Worm (Caenorhabditis elegans) whole organism, late embryonic: ENCODE results near the gene Y55F3AM.5.

Source experiments
- C08G9.2 ChIP-seq: sonication (generic microtip); optimal IDR thresholded peaks from 2 replicates; lab custom pipeline; 2016; ENCODE audit warnings: mild to moderate bottlenecking, missing genetic modification characterization, moderate library complexity, missing compliant biosample characterization
- F13H6.1 ChIP-seq: sonication (generic microtip); optimal IDR thresholded peaks from 2 replicates; lab custom pipeline; 2016; ENCODE audit warnings: missing genetic modification characterization, missing compliant biosample characterization
- ceh-2 ChIP-seq: sonication (generic microtip); optimal IDR thresholded peaks from 2 replicates; lab custom pipeline; 2016; ENCODE audit warnings: missing genotype, missing genetic modification characterization, missing compliant biosample characterization
- che-1 ChIP-seq: sonication (generic microtip); optimal IDR thresholded peaks from 2 replicates; lab custom pipeline; 2016; ENCODE audit warnings: mild to moderate bottlenecking, missing genetic modification characterization, missing compliant biosample characterization
- dve-1 ChIP-seq: sonication (generic microtip); optimal IDR thresholded peaks from 2 replicates; lab custom pipeline; 2017; ENCODE audit warnings: antibody characterized with exemption, mild to moderate bottlenecking, missing genetic modification characterization, missing compliant biosample characterization
- ets-4 ChIP-seq: sonication (generic microtip); optimal IDR thresholded peaks from 2 replicates; lab custom pipeline; 2016; ENCODE audit warnings: missing genetic modification characterization, missing compliant biosample characterization
- fkh-10 ChIP-seq: fragments of 150-350 bp; optimal IDR thresholded peaks from 2 replicates; lab custom pipeline; 2014; ENCODE audit warnings: missing biosample characterization, missing genetic modification reagents, missing genetic modification characterization
- gmeb-2 ChIP-seq: sonication (generic microtip); optimal IDR thresholded peaks from 2 replicates; lab custom pipeline; 2016; ENCODE audit warnings: missing genetic modification characterization, inconsistent platforms, missing compliant biosample characterization
- odd-2 ChIP-seq: sonication (generic microtip); optimal IDR thresholded peaks from 2 replicates; lab custom pipeline; 2017; ENCODE audit warnings: antibody characterized with exemption, mild to moderate bottlenecking, missing genetic modification characterization, missing compliant biosample characterization
- pha-4 ChIP-seq: fragments of 150-350 bp; optimal IDR thresholded peaks from 2 replicates; lab custom pipeline; 2018; ENCODE audit warnings: missing biosample characterization, missing genetic modification reagents, missing genetic modification characterization
- unc-55 ChIP-seq: sonication (generic microtip); optimal IDR thresholded peaks from 2 replicates; lab custom pipeline; 2017; ENCODE audit warnings: missing biosample characterization, missing genetic modification reagents, missing genetic modification characterization

ce11 chrIV:1046996-1047395 lies 48.0 kb downstream of the Y55F3AM.5 start:
- TF ChIP-seq ets-4 (no peak), fkh-10 (GFP tag; lab: Kevin White, UChicago) (no peak), gmeb-2 (tag; lab: Kevin White, UChicago) (no peak), dve-1 (no peak), ceh-2 (tag; lab: Kevin White, UChicago) (no peak), F13H6.1 (no peak), unc-55 (no peak), che-1 (no peak), odd-2 (no peak), pha-4 (tag; lab: Kevin White, UChicago) (no peak), C08G9.2 (tag; lab: Kevin White, UChicago) (no peak)
